Worm (Caenorhabditis elegans) whole organism, L3 larva: ENCODE measurements around the gene cpr-1.

Source experiments
- ceh-16 ChIP-seq: sonication (generic microtip); optimal IDR thresholded peaks from 2 replicates; lab custom pipeline; 2017; ENCODE audit warnings: missing biosample characterization, missing genetic modification characterization
- nhr-12 ChIP-seq: fragments of 150-350 bp; optimal IDR thresholded peaks from 2 replicates; lab custom pipeline; 2014; ENCODE audit warnings: missing biosample characterization, missing genetic modification characterization
- nhr-76 ChIP-seq: fragments of 150-350 bp; sonication (generic microtip); optimal IDR thresholded peaks from 5 replicates; lab custom pipeline; 2014; ENCODE audit warnings: missing biosample characterization, missing genetic modification characterization
- unc-62 ChIP-seq: fragments of 150-350 bp; sonication (generic microtip); optimal IDR thresholded peaks from 4 replicates; lab custom pipeline; 2014; ENCODE audit warnings: missing biosample characterization, missing genetic modification reagents, missing genetic modification characterization

DNA sequence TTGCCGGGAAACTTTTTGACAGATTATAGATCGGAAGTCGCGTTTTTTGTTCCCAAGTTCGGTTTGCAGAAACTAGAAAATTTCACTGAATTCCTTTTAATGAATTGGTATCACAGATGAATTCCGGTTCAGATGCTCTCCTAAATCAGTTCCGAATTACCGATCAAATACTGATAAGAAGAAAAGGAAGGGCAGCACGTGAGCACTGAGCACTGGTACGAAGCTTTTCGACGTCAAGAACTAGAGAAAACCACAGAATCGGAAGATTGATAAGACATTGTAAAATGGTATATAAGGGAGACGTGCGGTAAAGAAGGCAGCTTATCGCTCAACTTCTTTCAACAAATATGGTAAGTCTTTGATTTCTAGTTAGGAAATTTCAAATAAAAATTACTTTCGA, at the start of gene cpr-1:
- TF ChIP-seq ceh-16 (tag; lab: Kevin White, UChicago): no peak
- TF ChIP-seq unc-62 (GFP tag; lab: Kevin White, UChicago): no peak
- TF ChIP-seq nhr-76 (tag; lab: Kevin White, UChicago): no peak
- TF ChIP-seq nhr-12: no peak
